Worm (Caenorhabditis elegans): ENCODE results near the gene abu-2.

Gene abu-2

DNA sequence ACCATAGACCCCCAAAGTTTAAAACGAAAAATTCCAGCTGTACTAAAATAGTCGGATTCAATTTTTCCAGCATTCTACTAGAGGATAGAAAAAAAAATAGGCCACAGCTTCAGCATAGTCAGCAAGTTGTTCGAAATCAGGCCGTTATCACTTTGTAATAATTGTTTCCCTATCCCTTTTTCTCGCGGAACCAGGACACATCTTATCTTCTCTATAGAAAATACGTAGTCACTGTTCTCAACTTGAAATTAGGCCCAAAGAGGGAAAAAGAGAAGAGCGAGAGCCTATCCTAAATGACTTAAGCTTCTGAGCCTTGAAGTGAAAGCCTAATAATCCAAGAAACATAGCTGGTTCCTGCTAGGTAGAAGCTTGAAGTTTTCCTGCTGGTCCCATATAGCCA is 35.2 kb upstream of the abu-2 start (continued):
- TF ChIP-seq unc-39 (tag; optimal IDR thresholded peaks at IDR 0.05) (no peak), mep-1 (tag; optimal IDR thresholded peaks at IDR 0.05) (peak; percentile 62), zip-11 (GFP tag; IDR thresholded peaks at IDR 0.05) (no peak), unc-130 (GFP tag; optimal IDR thresholded peaks at IDR 0.05) (no peak), nhr-237 (tag; optimal IDR thresholded peaks at IDR 0.05) (no peak), lin-39 (tag; optimal IDR thresholded peaks at IDR 0.05) (no peak), T26A8.4 (GFP tag; IDR thresholded peaks at IDR 0.05) (peak; percentile 38; the same call in 1 of the 2 replicates), pha-4 (GFP tag; IDR thresholded peaks at IDR 0.05) (no peak), pha-4 (tag; optimal IDR thresholded peaks at IDR 0.05) (no peak), nhr-11 (tag; optimal IDR thresholded peaks at IDR 0.05) (no peak), egl-43 (GFP tag; IDR thresholded peaks at IDR 0.05) (no peak), lin-15B (tag; optimal IDR thresholded peaks at IDR 0.05) (no peak), nhr-76 (tag; optimal IDR thresholded peaks at IDR 0.05) (no peak), mes-2 (tag; optimal IDR thresholded peaks at IDR 0.05; ENCODE audit: poor library complexity, severe bottlenecking) (no peak), ztf-11 (tag; optimal IDR thresholded peaks at IDR 0.05) (no peak), ceh-28 (tag; optimal IDR thresholded peaks at IDR 0.05) (no peak), F26F4.8 (GFP tag; conservative IDR thresholded peaks at IDR 0.05) (no peak), saeg-2 (GFP tag; IDR thresholded peaks at IDR 0.05) (no peak), lin-29 (GFP tag; IDR thresholded peaks at IDR 0.05) (no peak), ztf-7 (tag; optimal IDR thresholded peaks at IDR 0.05) (no peak), nhr-41 (GFP tag; IDR thresholded peaks at IDR 0.05) (no peak), nhr-25 (tag; optimal IDR thresholded peaks at IDR 0.05; ENCODE audit: borderline replicate concordance, insufficient read depth) (no peak), ceh-20 (GFP tag; IDR thresholded peaks at IDR 0.05) (no peak), aly-2 (tag; optimal IDR thresholded peaks at IDR 0.05) (no peak), daf-19 (GFP tag; conservative IDR thresholded peaks at IDR 0.05) (no peak), R02D3.7 (tag; optimal IDR thresholded peaks at IDR 0.05) (no peak), php-3 (GFP tag; IDR thresholded peaks at IDR 0.05) (0 out of 2 replicates have a peak, but pooled peaks have one; percentile 9), F37D6.2 (tag; optimal IDR thresholded peaks at IDR 0.05) (no peak), nhr-48 (tag; optimal IDR thresholded peaks at IDR 0.05) (peak; percentile 10), spr-3 (GFP tag; optimal IDR thresholded peaks at IDR 0.05) (no peak), zfp-3 (GFP tag; conservative IDR thresholded peaks at IDR 0.05) (no peak), dpl-1 (GFP tag; optimal IDR thresholded peaks at IDR 0.05) (no peak), Y5F2A.4 (GFP tag; optimal IDR thresholded peaks at IDR 0.05) (no peak), daf-8 (GFP tag; IDR thresholded peaks at IDR 0.05) (no peak), zag-1 (tag; optimal IDR thresholded peaks at IDR 0.05) (no peak), ZK546.5 (tag; optimal IDR thresholded peaks at IDR 0.05) (no peak), zfp-2 (tag; optimal IDR thresholded peaks at IDR 0.05) (no peak), dve-1 (tag; optimal IDR thresholded peaks at IDR 0.05; ENCODE audit: insufficient read depth) (peak; percentile 33), gei-8 (GFP tag; optimal IDR thresholded peaks at IDR 0.05) (no peak), sdz-12 (GFP tag; optimal IDR thresholded peaks at IDR 0.05) (no peak), jun-1 (tag; optimal IDR thresholded peaks at IDR 0.05) (peak; percentile 36), arid-1 (GFP tag; conservative IDR thresholded peaks at IDR 0.05) (0 out of 2 replicates have a peak, but pooled peaks have one; percentile 22), hmg-1.1 (GFP tag; IDR thresholded peaks at IDR 0.05) (no peak), tag-97 (GFP tag; IDR thresholded peaks at IDR 0.05) (no peak), fkh-10 (GFP tag; optimal IDR thresholded peaks at IDR 0.05) (no peak), lin-1 (GFP tag; IDR thresholded peaks at IDR 0.05) (no peak), ces-1 (GFP tag; optimal IDR thresholded peaks at IDR 0.05) (no peak), hlh-11 (tag; optimal IDR thresholded peaks at IDR 0.05) (peak; percentile 23), fos-1 (tag; optimal IDR thresholded peaks at IDR 0.05) (no peak), F10B5.3 (tag; optimal IDR thresholded peaks at IDR 0.05) (no peak), Y48G9A.11 (GFP tag; IDR thresholded peaks at IDR 0.05) (no peak), Y75B8A.6 (GFP tag; IDR thresholded peaks at IDR 0.05) (0 out of 2 replicates have a peak, but pooled peaks have one; percentile 31)
